Fruit fly (Drosophila melanogaster): ENCODE results near the gene CG6441.
A peak's percentile ranks its signal among the peaks of the same experiment; 100 is the strongest.

Gene CG6441

DNA sequence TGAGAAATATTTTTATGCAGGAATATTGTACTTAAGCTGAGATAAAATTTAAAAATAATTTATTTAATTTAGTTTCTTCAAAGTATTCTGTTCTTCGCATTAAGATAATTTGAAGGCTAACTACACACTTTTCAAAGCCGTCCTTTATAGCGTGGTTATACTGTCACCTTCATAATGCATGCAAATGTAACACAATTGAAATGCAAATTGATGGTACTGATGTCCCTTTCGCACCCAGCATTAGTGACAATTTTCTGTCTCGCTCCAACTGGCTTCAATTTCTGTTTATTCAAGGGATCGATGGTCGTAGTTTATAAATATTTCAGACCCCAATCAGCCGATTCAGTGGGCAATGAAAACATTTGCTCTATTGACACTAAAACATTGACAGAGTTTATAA is 36.0 kb upstream of the CG6441 start:
- TF ChIP-seq CG8119 (GFP tag; IDR thresholded peaks at IDR 0.05) (peak; percentile 34; the same call in 1 of the 3 replicates), Eip78C (GFP tag) (peak; percentile 43), CG15336 (GFP tag; IDR thresholded peaks at IDR 0.05) (0 out of 2 replicates have a peak, but pooled peaks have one; percentile 16), Hr38 (GFP tag; optimal IDR thresholded peaks at IDR 0.05) (no peak), esn (GFP tag; optimal IDR thresholded peaks at IDR 0.05) (peak; percentile 8), CG31627 (GFP tag; optimal IDR thresholded peaks at IDR 0.05) (no peak), CG32006 (GFP tag; optimal IDR thresholded peaks at IDR 0.05) (peak; percentile 19), fd59A (GFP tag; optimal IDR thresholded peaks at IDR 0.05) (no peak)

DNA sequence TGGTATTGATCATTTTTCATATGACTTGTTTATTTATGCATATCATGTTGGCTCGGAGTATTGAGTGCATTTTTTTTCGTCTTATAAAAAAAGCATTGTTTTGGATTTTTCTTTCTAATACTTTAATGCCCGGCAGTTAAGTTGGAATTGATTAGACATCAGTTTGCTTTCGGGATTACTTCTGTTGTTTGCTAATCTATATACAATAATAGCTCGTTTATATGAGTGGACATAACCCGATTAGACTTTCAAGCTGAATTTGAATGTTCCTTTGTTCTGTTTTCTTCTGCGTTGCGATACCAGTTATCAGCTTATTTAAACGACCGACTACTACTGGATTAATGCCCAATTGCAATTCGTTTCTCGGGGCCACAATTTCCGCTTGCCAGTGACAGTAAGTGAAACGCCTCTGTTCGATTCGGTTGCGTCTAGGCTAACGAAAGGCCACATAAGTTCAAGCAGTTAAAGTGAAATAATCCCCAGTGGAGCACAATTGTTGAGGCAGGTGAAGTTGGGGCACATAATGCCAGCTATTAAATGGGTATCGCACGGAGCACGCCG is 34.0 kb upstream of the CG6441 start:
- peak; percentile 7 for TF ChIP-seq Sox14 (GFP tag; optimal IDR thresholded peaks at IDR 0.05)
- TF ChIP-seq vri (GFP tag; optimal IDR thresholded peaks at IDR 0.05), result peak; percentile 92
- no peak for TF ChIP-seq CG11294 (GFP tag; IDR thresholded peaks at IDR 0.05)

DNA sequence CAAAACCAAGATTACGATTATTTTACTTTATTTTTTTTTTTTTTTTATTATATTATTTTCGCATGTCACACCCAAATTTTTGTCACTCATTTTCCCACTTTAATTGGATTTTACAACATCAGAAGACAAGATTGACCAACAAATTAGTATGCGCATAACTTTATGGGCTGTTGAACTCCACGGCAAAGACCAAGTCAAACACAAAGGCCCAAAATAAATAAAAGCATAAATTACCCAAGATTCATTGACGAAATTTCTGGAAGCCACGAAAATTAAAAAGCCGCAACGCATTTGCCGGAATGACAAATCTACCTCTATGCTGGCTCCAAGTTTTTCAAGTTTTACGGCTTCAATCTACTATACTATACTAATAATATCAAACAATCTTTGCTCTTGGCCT is 32.4 kb upstream of the CG6441 start:
- TF ChIP-seq Met (GFP tag; optimal IDR thresholded peaks at IDR 0.05) (no peak), esn (GFP tag; optimal IDR thresholded peaks at IDR 0.05) (no peak)

DNA sequence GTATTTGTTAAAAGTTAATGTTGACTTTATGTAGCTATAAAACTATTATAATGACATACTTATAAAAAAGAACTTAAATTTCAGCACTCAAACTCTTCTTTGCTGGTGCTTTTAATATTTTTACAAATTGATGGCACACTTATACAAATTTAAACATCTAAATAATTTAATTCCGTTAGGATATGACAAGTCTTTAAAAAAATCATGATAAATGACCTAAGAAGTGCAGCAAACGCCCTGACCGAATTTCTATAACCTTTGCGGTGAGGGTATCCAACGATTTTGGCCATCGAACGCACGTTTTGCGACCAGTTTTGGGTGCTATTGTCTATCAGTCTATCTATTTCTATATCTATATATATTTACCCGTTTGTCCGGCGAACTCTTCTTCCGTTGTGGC is 31.6 kb upstream of the CG6441 start:
- no peak for TF ChIP-seq Eip75B (GFP tag; optimal IDR thresholded peaks at IDR 0.05)
- no peak for TF ChIP-seq achi (GFP tag; optimal IDR thresholded peaks at IDR 0.05)
- no peak for TF ChIP-seq CG6276 (GFP tag; optimal IDR thresholded peaks at IDR 0.05)
- TF ChIP-seq CG4318 (GFP tag; optimal IDR thresholded peaks at IDR 0.05), result no peak
- peak; percentile 41 for TF ChIP-seq Eip78C (GFP tag)
- peak; percentile 11 for TF ChIP-seq svp (GFP tag)

DNA sequence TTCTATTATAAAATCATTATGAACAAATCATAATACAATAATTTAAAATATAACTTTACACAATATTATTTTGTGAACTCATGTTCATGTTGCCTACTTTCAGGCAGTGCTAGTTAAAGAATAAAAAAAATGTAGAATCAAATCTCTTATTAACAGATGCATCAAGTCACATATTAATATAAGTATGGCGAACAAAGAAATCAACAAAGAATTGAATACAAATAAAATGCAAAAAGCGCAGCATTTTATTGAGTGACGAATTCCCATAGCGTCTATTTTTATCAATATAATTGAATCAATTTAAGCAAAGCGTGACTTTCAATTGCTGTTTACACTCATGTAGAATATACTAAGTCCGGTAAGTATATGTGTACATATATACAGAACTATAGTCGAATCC is 26.7 kb upstream of the CG6441 start:
- no peak for TF ChIP-seq cyc (GFP tag; optimal IDR thresholded peaks at IDR 0.05)
- no peak for TF ChIP-seq Sox15 (GFP tag; optimal IDR thresholded peaks at IDR 0.05)
- TF ChIP-seq CG6276 (GFP tag; optimal IDR thresholded peaks at IDR 0.05), result peak; percentile 32
- TF ChIP-seq Sox102F (GFP tag; optimal IDR thresholded peaks at IDR 0.05), result no peak
- TF ChIP-seq CG7368 (GFP tag; optimal IDR thresholded peaks at IDR 0.05), result no peak
- no peak for TF ChIP-seq topi (GFP tag; optimal IDR thresholded peaks at IDR 0.05)
- no peak for TF ChIP-seq Sox14 (GFP tag; optimal IDR thresholded peaks at IDR 0.05)

DNA sequence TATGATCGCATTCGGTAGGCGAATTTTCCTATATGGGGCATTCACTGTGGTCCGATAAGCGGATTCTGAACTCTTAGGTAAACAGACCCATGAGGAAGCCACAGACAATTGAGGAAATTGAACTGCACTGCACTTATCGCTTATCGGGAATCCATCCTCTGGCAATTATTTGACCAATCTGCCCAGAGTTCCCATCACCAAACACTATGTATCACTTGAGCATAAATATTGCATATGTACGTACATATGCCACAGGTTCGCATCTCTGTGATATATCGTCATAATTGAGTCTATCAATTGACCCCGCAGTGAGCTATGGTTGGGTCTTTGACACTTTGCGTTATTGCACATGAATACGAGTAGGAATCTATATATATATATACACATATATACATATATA is 26.1 kb upstream of the CG6441 start:
- TF ChIP-seq lz (GFP tag; optimal IDR thresholded peaks at IDR 0.05) (no peak), dsx (GFP tag; optimal IDR thresholded peaks at IDR 0.05; ENCODE audit: poor library complexity, severe bottlenecking) (no peak), acj6 (GFP tag; optimal IDR thresholded peaks at IDR 0.05) (no peak), net (GFP tag; optimal IDR thresholded peaks at IDR 0.05) (no peak), svp (GFP tag) (peak; percentile 95)

DNA sequence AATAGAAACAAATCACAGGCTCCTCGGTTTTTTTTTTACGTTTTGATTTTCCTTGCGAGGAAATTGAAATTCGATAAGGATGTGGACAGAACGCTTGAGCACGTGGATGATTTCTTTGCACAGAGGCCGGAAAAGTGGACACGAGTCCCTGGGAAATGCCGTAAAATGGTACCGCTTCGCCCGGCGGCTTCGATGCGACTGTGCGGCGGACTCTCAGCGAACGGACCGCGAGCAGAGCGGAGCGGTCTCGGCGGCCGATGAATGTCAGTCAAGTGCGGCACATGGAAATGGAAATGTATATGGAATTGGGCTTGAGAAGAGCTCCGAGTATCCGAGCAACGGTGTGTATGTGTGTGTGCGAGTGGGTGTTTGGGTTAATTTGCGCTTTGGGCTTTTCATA is 23.5 kb upstream of the CG6441 start, which contains the start of gene santa-maria:
santa-maria (minus strand) TSS at position 279 of the 400 bp plus-strand sequence.
- TF ChIP-seq svp (GFP tag) (peak; percentile 32), Ets96B (tag; optimal IDR thresholded peaks at IDR 0.05) (no peak), vri (GFP tag; optimal IDR thresholded peaks at IDR 0.05) (peak; percentile 17), Eip78C (GFP tag) (peak; percentile 19), lz (GFP tag; optimal IDR thresholded peaks at IDR 0.05) (no peak), Lpt (GFP tag; optimal IDR thresholded peaks at IDR 0.05) (no peak), pdm3 (GFP tag; optimal IDR thresholded peaks at IDR 0.05) (no peak)
